Fruit fly (Drosophila melanogaster) whole organism, larva: ENCODE results near the gene Snapin.
A peak's percentile ranks its signal among the peaks of the same experiment; 100 is the strongest.

Source experiments
- noc ChIP-seq: fragments of 200-800 bp; sonication (Bioruptor generic); optimal IDR thresholded peaks from 3 replicates; lab custom pipeline; 2019; ENCODE audit warnings: missing biosample characterization, mild to moderate bottlenecking, missing genetic modification characterization, moderate library complexity

Gene Snapin

DNA sequence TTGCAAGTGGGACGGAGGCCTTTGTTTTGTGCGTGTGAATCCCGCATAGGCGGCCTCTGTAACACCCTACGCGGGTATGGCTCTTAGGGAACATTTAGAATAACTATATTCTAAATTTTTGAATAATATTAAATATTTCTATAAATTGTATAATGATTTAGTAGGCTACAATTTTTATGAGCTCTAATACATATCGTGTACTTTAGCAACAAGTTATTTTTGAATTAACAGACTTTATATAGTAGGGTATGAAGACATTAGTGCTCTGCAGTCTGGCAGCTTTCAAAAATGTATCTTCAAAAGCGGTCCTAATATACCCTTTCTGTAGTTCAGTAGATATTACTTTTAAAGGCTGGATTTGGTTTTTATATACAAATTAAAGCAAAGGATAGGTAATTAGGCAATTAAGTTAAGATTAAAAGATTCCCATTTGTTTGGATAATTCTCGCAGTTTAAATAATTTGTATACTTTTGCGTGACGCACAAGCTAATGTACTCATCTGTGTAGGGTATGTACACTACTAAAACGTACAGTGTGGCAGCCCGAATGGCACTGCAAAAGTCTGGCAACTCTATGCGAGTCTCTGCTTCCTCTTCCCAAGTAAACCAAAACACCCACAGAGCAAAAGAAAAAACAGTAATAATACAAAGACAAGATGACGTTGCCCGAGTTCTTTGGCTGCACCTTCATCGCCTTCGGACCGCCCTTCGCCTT is 6.3 kb upstream of the Snapin start, which contains the start of the genes Snx21 and aph-1:
Gene Snx21, minus strand, starts transcription at position 7 of the 715 bp plus-strand sequence.
Gene aph-1, plus strand, starts transcription at position 575 of the 715 bp plus-strand sequence.
- peak; percentile 94 for TF ChIP-seq noc (tag; lab: Kevin White, UChicago)

DNA sequence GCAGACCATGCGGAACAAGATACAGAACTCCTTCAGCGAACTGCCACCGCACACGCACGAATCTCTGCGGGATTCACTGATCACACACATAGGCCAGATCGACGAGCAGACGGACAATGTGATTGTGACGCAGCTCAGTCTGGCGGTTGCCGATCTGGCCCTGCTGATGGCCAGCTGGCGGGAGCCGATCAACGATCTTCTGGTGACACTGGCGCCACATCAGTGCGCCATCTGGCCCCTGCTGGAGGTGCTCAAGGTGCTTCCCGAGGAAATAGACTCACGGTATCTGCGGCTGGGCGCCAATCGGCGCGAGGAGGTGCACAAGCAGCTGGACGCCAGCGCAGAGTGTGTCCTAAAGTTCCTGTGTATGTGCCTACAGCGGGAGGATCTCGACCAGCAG is 811 bp upstream of the Snapin start:
- TF ChIP-seq noc (tag; lab: Kevin White, UChicago), result no peak

DNA sequence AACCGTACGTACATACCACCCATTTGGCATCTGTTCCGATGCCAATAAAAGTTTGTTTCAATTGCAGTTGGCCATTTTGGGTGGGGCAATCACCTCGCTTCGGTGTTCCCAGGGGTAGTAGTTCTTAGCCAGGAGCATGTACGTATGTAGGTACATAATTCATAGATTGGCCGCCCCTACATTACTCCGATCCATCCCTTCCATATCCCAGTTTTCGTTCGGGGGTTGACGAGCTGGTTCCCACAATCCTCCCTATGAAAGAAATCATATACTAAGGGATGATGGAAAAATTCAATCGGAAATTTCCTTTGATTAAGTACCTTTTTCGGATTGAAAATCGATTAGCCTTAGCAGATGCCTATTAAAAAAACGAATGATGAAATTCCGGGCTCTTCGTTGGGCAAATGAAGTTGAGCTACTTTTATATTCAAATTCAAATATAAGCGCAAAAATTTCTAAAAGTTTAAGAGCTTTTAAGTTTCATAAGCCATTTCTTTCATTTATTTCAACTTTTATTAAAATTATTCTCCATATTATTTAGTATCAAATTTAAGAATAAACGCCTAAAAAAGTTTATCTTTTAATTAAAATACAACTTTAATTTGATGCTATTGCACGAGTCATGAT is 1.4 kb downstream of the Snapin start:
- TF ChIP-seq noc (tag; lab: Kevin White, UChicago), result no peak

DNA sequence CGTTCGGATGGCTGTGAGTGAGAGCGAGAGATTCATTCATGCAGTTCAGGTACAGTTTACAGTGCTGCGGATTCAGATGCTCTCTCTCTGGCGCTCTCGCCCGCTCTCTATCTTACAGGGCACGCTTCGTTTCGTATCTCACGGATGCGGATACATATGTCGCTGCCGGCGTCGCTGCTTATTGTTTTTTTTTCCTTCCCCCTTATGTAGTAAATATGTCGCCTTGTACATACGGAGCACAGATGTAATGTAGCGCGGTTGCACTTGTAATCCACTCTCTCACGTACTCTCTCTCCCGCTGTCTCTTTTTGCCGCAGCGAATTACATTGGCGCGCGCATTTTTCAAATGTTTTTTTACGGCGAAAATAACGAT is 4.2 kb downstream of the Snapin start:
- TF ChIP-seq noc (tag; lab: Kevin White, UChicago), result no peak

DNA sequence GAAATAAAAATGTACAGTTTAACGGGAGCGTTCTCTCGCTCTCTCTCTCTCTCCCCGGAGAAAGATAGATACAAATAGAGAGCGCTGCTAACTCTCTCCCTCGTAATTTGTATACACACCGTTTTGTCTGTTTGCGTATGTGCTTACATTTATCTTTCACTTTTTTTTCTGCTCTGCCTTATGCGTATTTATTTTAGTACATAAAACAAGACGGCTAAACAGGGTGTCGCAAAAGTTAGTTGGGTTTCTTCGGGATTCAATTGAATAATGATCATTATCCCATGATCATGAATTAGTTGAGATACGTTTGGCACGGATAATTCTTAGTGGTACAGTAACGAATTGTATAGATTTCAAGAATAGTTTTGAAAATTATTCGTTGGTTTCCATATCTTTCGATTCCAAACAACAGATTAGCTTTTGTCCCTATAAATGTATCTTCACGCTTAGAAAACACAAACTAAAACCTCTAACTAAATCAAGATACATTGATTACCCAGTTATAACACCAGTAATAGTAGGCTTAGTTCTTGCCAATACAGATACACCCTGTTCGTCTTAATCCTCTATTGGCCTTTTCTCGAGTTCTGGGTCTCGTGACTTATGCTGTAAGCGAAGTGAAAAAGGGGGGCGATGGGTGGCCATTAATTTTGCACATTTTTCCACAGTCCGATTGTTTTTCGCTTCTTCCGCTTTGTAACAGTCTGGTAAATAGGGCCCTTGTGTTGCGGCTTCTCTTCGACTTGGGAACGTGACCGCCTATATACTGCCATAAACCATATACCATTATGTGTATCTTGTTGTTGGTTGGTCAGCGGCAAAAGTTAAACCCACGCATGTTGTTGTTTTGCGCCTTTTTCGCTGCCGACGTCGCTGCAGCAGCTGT is 4.8 kb downstream of the Snapin start:
- peak; percentile 88 for TF ChIP-seq noc (tag; lab: Kevin White, UChicago)

DNA sequence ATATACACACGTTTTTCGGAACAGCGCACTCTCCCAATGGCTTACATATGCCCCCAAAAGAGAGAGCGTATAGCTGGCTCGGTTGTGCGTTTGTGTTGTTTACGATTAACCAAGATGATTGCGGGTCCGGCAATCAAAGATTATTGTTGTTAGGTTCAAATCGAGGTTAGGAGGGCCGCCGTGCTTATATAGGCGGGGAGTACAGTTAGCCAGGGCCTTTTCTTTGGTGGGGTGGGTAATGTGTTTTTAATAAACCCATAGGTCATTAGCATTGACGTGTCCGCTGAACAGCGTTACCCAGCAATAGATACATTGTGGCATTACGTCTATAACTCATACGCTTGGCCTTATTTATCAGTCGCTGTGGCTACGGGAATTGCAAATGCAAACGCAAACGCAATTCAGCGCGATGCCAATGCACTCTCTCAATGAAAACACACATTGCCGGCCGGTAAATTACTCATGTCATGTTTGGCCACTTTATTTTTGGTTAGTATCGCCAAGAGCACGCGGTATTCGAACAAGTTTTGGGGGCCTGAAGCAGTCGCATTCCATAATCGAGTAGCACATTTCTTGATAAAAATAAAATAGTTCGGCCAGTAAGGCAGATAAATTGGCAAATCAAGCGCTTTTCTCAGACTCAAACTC is 5.6 kb downstream of the Snapin start:
- TF ChIP-seq noc (tag; lab: Kevin White, UChicago), result no peak

DNA sequence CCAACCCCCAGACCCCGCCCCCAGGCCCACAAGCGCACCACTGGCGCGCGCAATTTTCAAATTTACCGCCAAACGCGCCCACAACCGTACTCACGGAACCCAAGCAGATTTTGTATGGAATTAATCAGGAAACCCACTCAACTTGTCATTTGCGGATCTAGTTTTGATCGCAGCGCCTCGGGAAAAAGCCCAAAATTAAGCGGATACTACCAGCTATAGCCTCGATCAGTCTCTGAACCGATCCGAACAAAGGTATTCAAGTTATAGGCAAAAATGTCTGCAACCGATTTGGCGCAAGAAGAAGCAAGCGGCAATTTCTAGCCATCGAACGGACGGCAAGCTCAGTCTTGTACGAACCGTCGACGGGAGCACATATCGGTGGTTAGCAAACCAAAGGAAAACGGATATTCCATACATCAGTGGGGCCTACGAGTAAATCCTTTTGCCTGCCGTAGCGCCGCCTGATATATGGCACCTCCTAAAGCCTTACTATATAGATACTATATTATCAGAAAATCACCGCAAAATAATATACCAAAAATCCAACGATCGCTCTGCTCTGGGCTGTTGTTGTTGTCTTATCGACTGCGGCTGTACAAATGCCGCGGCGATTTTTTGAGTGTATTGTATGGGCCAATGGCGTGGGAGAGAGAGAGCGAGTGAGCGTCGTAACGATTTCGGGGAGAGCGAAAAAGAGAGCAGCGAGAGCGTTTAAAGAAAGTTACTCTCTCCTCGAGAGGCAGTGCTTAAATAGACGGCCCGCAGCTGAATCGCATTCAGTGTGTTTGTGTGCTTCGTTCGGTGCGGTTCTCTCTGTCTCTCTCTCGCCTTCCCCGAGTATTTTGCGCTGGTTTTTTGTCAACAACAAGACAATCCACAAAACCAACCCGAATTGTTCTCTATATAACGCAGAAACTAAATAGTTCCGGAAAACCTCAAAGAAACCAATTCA is 6.7 kb downstream of the Snapin start, which contains the start of gene Pgk:
Gene Pgk, minus strand, starts transcription at position 609 of the 952 bp plus-strand sequence.
- TF ChIP-seq noc (tag; lab: Kevin White, UChicago), result peak; percentile 65

DNA sequence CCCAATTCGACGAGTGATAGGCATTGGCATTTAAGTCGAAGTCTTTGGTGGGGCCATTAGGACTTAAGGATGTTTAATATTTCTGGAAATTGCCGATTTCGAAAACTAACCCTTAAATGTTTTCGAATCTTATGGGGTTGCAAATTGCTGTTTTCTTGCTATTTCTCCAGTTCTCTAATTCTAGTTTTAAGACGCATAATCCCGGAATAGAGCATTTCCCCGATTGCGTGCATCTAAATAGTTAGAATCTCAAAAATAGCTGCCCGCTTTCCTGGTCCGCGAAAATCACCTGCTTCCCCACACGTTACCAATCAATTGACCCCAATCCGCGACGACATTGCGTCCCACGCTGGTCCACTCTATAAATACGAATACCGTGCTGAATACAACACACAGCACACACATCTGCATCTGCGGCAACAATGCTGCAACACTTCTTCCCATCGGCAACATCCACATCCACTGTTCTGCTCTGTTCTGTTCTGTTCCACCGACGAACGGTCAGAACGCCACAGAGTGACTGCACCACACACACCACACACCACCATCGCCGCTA is 7.5 kb downstream of the Snapin start, which contains the start of gene Bacc:
Gene Bacc, plus strand, starts transcription at position 542 of the 556 bp plus-strand sequence.
- TF ChIP-seq noc (tag; lab: Kevin White, UChicago), result peak; percentile 96

DNA sequence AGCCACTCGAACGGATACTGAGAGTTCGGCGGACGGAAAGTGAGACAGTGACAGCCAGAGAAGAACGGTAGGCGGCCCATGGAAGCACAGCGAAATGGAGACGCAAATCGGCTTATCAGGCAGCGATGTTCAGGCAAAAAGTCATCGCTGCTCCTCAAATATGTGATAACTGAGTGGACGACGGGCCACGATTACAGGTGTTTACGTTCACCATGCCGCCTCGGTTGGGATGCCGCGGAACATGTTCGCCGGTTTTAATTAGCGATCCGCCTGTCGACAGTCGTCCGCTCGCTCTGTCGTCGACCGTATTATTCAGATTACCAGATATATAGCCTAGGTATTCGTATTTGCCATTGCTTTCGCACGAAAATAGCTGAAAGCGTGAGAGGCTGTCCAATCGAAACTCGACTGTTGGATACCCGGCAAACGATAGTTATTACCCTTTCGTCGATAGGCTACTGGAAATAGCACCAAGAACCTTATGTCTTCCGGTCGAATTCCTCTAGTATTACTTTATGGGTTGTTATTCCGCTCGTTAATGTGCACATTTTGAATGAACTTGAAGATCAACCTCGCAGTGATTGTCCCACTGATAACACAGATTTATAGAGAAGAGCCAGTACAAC is 8.3 kb downstream of the Snapin start:
- no peak for TF ChIP-seq noc (tag; lab: Kevin White, UChicago)

DNA sequence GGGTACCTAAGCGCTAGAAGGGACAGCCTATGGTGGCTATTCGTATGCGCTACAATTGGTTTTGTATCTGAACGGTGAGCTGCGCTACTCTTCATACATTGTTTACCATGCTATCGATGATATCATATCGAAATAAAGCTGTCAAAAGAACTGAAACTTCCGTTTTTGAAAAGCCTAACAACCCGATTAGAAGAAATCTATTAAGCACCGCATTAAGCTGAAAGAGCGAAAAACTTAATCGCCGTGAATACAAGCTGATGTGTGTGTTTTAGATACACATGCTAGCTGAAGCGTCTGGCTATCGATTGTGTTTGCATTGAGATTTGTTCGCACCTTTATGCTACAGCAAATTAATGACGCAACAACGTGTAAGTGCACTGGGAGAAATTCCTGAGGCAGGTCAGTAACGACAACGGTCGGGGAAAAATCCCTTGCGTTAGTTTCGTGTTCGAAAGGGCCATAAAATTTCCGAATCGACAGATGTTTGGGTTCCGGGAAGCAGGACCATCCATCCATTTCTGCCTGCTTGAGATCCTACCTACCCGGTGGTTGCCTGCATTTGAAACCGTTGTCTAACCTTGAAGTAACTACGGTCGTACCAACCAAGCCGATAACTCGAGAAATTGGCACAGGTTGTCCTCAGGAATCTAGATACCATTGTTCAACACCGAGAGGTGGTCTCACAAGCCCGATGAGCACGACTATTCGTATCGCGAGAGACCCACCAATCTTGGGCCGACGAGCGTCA is 9.0 kb downstream of the Snapin start:
- peak; percentile 81 for TF ChIP-seq noc (tag; lab: Kevin White, UChicago)

DNA sequence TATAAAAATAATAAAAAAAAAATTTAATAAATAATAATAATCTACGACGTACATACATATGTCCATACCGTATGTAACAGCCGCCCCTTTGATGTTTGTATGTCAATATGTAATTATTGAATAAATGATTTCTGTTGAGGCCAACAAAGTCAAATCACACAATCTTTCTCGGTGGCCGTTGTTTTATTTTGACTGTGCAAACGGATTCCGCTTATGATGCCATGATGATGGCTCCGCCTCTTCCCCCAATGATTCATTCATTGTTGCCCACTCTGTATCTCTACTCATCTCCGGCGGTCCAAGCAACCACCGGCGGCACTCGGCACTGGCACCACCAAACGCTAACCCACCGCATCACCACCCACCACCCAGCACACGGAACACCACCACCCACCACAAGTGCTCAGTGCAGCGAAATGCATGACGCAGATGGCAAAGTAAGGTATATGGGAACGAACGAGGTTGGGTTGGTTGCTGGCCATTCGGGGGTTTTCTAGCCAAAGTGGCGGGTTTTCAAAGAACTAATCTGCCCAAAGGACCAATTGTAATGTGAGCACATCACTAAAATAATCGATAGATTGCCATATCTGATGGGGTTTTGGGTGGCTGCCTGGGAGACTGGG is 10.2 kb downstream of the Snapin start:
- TF ChIP-seq noc (tag; lab: Kevin White, UChicago), result no peak

DNA sequence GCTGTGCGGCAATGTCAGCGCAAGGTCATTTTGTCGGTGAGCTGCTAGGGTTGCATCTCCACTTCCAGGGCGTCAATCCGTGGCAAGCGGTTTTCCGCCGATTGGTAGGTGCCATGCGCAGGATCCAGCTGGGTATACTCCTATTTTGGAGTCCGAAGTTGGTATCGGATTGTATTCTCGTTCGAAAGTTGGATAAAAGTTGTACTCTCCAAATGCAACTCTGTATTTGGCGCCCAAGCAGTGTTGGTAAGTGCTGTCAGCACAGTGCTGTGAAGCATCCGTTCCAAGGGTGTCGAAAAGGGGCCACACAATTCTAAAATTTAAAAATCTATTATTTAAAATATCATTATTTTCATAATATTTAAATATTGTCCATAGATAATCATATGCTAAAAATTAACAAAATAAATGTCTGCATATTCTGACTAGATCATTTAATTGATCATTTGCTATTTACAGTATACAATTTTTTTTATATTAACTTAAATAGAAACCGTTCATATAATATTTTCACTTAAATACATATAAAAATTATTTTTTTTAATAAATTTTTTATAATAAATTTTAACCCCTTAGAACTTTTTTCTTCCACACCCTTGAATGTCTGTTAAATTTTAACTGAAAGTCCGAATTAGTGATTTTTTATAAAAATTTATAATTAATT is 10.9 kb downstream of the Snapin start:
- peak; percentile 93 for TF ChIP-seq noc (tag; lab: Kevin White, UChicago)
